Worm (Caenorhabditis elegans): ENCODE measurements around the gene C46A5.4.

DNA sequence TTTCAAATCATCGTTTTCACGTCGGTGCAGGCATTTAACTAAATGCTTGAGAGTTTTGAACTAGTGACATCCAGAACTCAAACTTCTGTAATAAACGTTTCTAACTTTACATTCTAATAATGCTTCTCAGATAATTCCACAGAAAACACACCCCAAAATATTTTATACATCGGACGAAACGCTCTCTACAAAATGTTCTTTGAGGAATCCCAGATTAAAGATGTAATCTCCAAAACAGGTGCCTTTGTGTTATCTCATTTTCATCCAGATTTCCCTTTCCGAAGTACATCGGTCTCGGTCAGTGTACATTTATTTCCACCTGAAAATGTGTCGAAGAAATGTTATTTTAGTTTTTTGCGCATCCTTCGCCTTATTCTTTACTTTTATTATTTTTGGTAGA lies 47.6 kb upstream of the C46A5.4 start, which contains the start of gene C33H5.2:
- no peak for TF ChIP-seq ztf-29 (GFP tag; IDR thresholded peaks at IDR 0.05)
- no peak for TF ChIP-seq cog-1 (tag; optimal IDR thresholded peaks at IDR 0.05)
- TF ChIP-seq tab-1 (GFP tag; IDR thresholded peaks at IDR 0.05), result no peak
- no peak for TF ChIP-seq T22C8.4 (GFP tag; IDR thresholded peaks at IDR 0.05)
- TF ChIP-seq med-1 (GFP tag; optimal IDR thresholded peaks at IDR 0.05; ENCODE audit: insufficient read depth), result no peak
- no peak for TF ChIP-seq flt-1 (GFP tag; IDR thresholded peaks at IDR 0.05)
- TF ChIP-seq ref-1 (GFP tag; conservative IDR thresholded peaks at IDR 0.05), result no peak
